Worm (Caenorhabditis elegans) whole organism, L1 larva: ENCODE results near the gene gop-1.

Source experiments
- blmp-1 ChIP-seq: fragments of 150-350 bp; optimal IDR thresholded peaks from 2 replicates; lab custom pipeline; 2014; ENCODE audit warnings: missing biosample characterization, missing genetic modification characterization
- nhr-28 ChIP-seq: fragments of 150-350 bp; optimal IDR thresholded peaks from 2 replicates; lab custom pipeline; 2014; ENCODE audit warnings: missing biosample characterization, missing genetic modification characterization
- pag-3 ChIP-seq: sonication (generic microtip); optimal IDR thresholded peaks from 2 replicates; lab custom pipeline; 2017; ENCODE audit warnings: missing genetic modification characterization, mild to moderate bottlenecking, missing compliant biosample characterization, antibody characterized with exemption, borderline replicate concordance; ENCODE audit not compliant: insufficient read depth
- unc-62 ChIP-seq: fragments of 150-350 bp; optimal IDR thresholded peaks from 2 replicates; lab custom pipeline; 2014; ENCODE audit warnings: missing biosample characterization, missing genetic modification reagents, missing genetic modification characterization

DNA sequence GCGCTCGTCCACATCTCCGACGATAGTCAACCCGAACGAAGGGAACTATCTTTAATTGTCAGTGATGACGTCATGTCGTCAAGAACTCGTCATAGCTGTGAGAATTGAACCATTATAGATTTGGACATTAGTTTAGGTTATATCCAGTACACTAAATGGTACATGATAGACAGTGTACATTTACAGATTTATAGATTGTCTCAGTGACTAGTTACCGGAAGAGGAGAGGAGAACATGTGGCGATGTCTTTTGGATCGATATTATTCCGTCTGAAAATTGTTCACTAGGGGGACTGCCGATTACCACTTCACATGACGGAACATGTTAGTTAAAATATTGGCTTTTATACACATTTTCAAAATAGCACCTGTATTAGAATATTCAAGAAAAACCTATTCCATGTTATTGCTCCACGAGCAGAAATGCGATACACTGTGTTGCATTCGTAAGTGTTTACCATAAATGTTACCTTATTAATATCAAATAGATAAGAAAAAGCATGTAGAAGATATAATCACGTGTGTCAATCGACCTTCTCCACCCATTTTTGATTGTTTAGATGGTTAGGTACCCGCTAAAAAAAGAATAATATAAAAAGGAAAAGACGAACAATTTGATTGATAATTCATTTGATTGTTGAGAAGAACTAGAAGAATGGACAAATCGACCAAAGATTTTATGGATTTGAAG lies 13.1 kb downstream of the gop-1 start, which contains the start of gene ZC395.5:
- TF ChIP-seq unc-62 (GFP tag; lab: Kevin White, UChicago) = no peak
- TF ChIP-seq nhr-28 (tag; lab: Kevin White, UChicago) = no peak
- no peak for TF ChIP-seq pag-3 (tag; lab: Kevin White, UChicago)
- peak; percentile 16 for TF ChIP-seq blmp-1 (tag; lab: Kevin White, UChicago)
